Worm (Caenorhabditis elegans) whole organism, L1 larva: ENCODE measurements around the gene C06G1.1.

Source experiments
- C16A3.4 ChIP-seq: fragments of 150-350 bp; optimal IDR thresholded peaks from 2 replicates; lab custom pipeline; 2014; ENCODE audit warnings: missing biosample characterization, missing genetic modification characterization
- C34B4.2 ChIP-seq: sonication (generic microtip); optimal IDR thresholded peaks from 2 replicates; lab custom pipeline; 2017; ENCODE audit warnings: mild to moderate bottlenecking, missing genetic modification characterization, missing compliant biosample characterization
- F16B12.6 ChIP-seq: fragments of 150-350 bp; optimal IDR thresholded peaks from 2 replicates; lab custom pipeline; 2014; ENCODE audit warnings: missing biosample characterization, missing genetic modification characterization
- Y116A8C.19 ChIP-seq: sonication (generic microtip); optimal IDR thresholded peaks from 2 replicates; lab custom pipeline; 2016; ENCODE audit warnings: missing compliant biosample characterization, missing genetic modification characterization, borderline replicate concordance
- aha-1 ChIP-seq: fragments of 150-350 bp; optimal IDR thresholded peaks from 2 replicates; lab custom pipeline; 2014; ENCODE audit warnings: missing biosample characterization, missing genetic modification characterization
- alr-1 ChIP-seq: fragments of 200-800 bp; sonication (Bioruptor generic); optimal IDR thresholded peaks from 2 replicates; lab custom pipeline; 2018; ENCODE audit warnings: borderline replicate concordance, mild to moderate bottlenecking, missing genetic modification characterization, missing compliant biosample characterization
- aly-2 ChIP-seq: fragments of 150-350 bp; optimal IDR thresholded peaks from 2 replicates; lab custom pipeline; 2014; ENCODE audit warnings: missing biosample characterization, missing genetic modification characterization
- ama-1 ChIP-seq: fragments of 150-350 bp; optimal IDR thresholded peaks from 2 replicates; lab custom pipeline; 2014
- blmp-1 ChIP-seq: fragments of 150-350 bp; optimal IDR thresholded peaks from 2 replicates; lab custom pipeline; 2014; ENCODE audit warnings: missing biosample characterization, missing genetic modification characterization
- ceh-8 ChIP-seq: fragments of 200-800 bp; sonication (Bioruptor generic); optimal IDR thresholded peaks from 2 replicates; lab custom pipeline; 2018; ENCODE audit warnings: mild to moderate bottlenecking, missing genetic modification characterization, moderate library complexity, missing compliant biosample characterization
- ceh-88 ChIP-seq: fragments of 200-800 bp; sonication (Bioruptor generic); IDR thresholded peaks from 2 replicates; pipeline ENCODE4 v1.3.6; 2022; ENCODE audit warnings: missing genetic modification characterization, missing compliant biosample characterization
- ces-1 ChIP-seq: fragments of 150-350 bp; optimal IDR thresholded peaks from 2 replicates; lab custom pipeline; 2014; ENCODE audit warnings: missing biosample characterization, missing genetic modification reagents, missing genetic modification characterization
- dpl-1 ChIP-seq, 3 experiments: fragments of 150-350 bp in 2 of 3; sonication (generic microtip) in 1 of 3; optimal IDR thresholded peaks; 2 replicates each; lab custom pipeline; 2014 to 2017; ENCODE audit warnings: missing biosample characterization in 3 of 3, missing genetic modification characterization in 3 of 3, missing genetic modification reagents in 3 of 3
- dsc-1 ChIP-seq: sonication (generic microtip); optimal IDR thresholded peaks from 2 replicates; lab custom pipeline; 2016; ENCODE audit warnings: mild to moderate bottlenecking, missing genetic modification characterization, missing compliant biosample characterization
- egl-27 ChIP-seq, 2 experiments: fragments of 150-350 bp in 1 of 2; sonication (generic microtip); optimal IDR thresholded peaks; 3 replicates each; lab custom pipeline; 2017 to 2018; ENCODE audit warnings: missing biosample characterization in 2 of 2, missing genetic modification characterization in 2 of 2, missing genetic modification reagents in 2 of 2
- ets-5 ChIP-seq: fragments of 200-800 bp; sonication (Bioruptor generic); IDR thresholded peaks from 2 replicates; pipeline ENCODE4 v1.3.6; 2022; ENCODE audit warnings: missing genetic modification characterization, missing compliant biosample characterization
- fkh-10 ChIP-seq: sonication (generic microtip); optimal IDR thresholded peaks from 2 replicates; lab custom pipeline; 2017; ENCODE audit warnings: missing biosample characterization, missing genetic modification reagents, missing genetic modification characterization
- fos-1 ChIP-seq: fragments of 150-350 bp; optimal IDR thresholded peaks from 2 replicates; lab custom pipeline; 2014; ENCODE audit warnings: missing biosample characterization, missing genetic modification characterization
- grh-1 ChIP-seq: fragments of 200-800 bp; sonication (Bioruptor generic); IDR thresholded peaks from 2 replicates; pipeline ENCODE4 v1.3.6; 2022; ENCODE audit warnings: missing genetic modification reagents, missing genetic modification characterization, missing compliant biosample characterization
- hlh-17 ChIP-seq: fragments of 200-800 bp; sonication (Bioruptor generic); optimal IDR thresholded peaks from 2 replicates; lab custom pipeline; 2018; ENCODE audit warnings: missing genetic modification characterization, mild to moderate bottlenecking, missing compliant biosample characterization, moderate library complexity, borderline replicate concordance
- hlh-4 ChIP-seq: sonication (generic microtip); optimal IDR thresholded peaks from 2 replicates; lab custom pipeline; 2016; ENCODE audit warnings: mild to moderate bottlenecking, missing genetic modification characterization, missing compliant biosample characterization
- hpl-2 ChIP-seq: fragments of 150-350 bp; optimal IDR thresholded peaks from 2 replicates; lab custom pipeline; 2014; ENCODE audit warnings: missing biosample characterization, missing genetic modification reagents, missing genetic modification characterization
- irx-1 ChIP-seq: sonication (generic microtip); optimal IDR thresholded peaks from 2 replicates; lab custom pipeline; 2016; ENCODE audit warnings: missing genetic modification characterization, missing compliant biosample characterization
- lin-13 ChIP-seq: fragments of 150-350 bp; optimal IDR thresholded peaks from 2 replicates; lab custom pipeline; 2014; ENCODE audit warnings: missing biosample characterization, missing genetic modification reagents, missing genetic modification characterization
- lin-35 ChIP-seq, 2 experiments: fragments of 150-350 bp; optimal IDR thresholded peaks; 2 replicates each; lab custom pipeline; 2014; ENCODE audit warnings: missing biosample characterization in 2 of 2, missing genetic modification characterization in 2 of 2, missing genetic modification reagents in 2 of 2
- lir-3 ChIP-seq: sonication (generic microtip); optimal IDR thresholded peaks from 2 replicates; lab custom pipeline; 2016; ENCODE audit warnings: mild to moderate bottlenecking, missing genetic modification characterization, moderate library complexity, missing compliant biosample characterization; ENCODE audit not compliant: poor library complexity
- mdl-1 ChIP-seq, 2 experiments: fragments of 150-350 bp; optimal IDR thresholded peaks; 2 replicates each; lab custom pipeline; 2014 to 2017; ENCODE audit warnings: missing biosample characterization in 2 of 2, missing genetic modification characterization in 2 of 2, inconsistent platforms in 1 of 2
- mef-2 ChIP-seq: fragments of 150-350 bp; optimal IDR thresholded peaks from 2 replicates; lab custom pipeline; 2014; ENCODE audit warnings: missing biosample characterization, missing genetic modification characterization
- nhr-12 ChIP-seq: sonication (generic microtip); optimal IDR thresholded peaks from 2 replicates; lab custom pipeline; 2017; ENCODE audit warnings: missing biosample characterization, missing genetic modification characterization
- nhr-19 ChIP-seq: fragments of 200-800 bp; sonication (Bioruptor generic); conservative IDR thresholded peaks from 2 replicates; pipeline ENCODE4 v1.3.6; 2022; ENCODE audit warnings: missing genetic modification characterization, missing compliant biosample characterization
- nhr-20 ChIP-seq: sonication (generic microtip); optimal IDR thresholded peaks from 2 replicates; lab custom pipeline; 2016; ENCODE audit warnings: mild to moderate bottlenecking, missing genetic modification characterization, missing compliant biosample characterization
- nhr-47 ChIP-seq: sonication (generic microtip); optimal IDR thresholded peaks from 2 replicates; lab custom pipeline; 2016; ENCODE audit warnings: mild to moderate bottlenecking, missing genetic modification characterization, moderate library complexity, missing compliant biosample characterization
- nhr-71 ChIP-seq: sonication (generic microtip); optimal IDR thresholded peaks from 2 replicates; lab custom pipeline; 2016; ENCODE audit warnings: mild to moderate bottlenecking, missing genetic modification characterization, moderate library complexity, missing compliant biosample characterization
- nhr-76 ChIP-seq: sonication (generic microtip); optimal IDR thresholded peaks from 2 replicates; lab custom pipeline; 2017; ENCODE audit warnings: missing biosample characterization, missing genetic modification characterization
- nhr-77 ChIP-seq: fragments of 150-350 bp; optimal IDR thresholded peaks from 2 replicates; lab custom pipeline; 2014; ENCODE audit warnings: missing biosample characterization, missing genetic modification characterization
- nhr-84 ChIP-seq: sonication (generic microtip); optimal IDR thresholded peaks from 2 replicates; lab custom pipeline; 2017; ENCODE audit warnings: missing biosample characterization, missing genetic modification characterization
- nhr-85 ChIP-seq: sonication (generic microtip); peaks from one replicate; lab custom pipeline; 2016; ENCODE audit warnings: missing genetic modification characterization, inconsistent platforms, missing compliant biosample characterization
- pag-3 ChIP-seq: sonication (generic microtip); optimal IDR thresholded peaks from 2 replicates; lab custom pipeline; 2017; ENCODE audit warnings: missing genetic modification characterization, mild to moderate bottlenecking, missing compliant biosample characterization, antibody characterized with exemption, borderline replicate concordance; ENCODE audit not compliant: insufficient read depth
- pax-3 ChIP-seq: fragments of 200-800 bp; sonication (Bioruptor generic); optimal IDR thresholded peaks from 2 replicates; lab custom pipeline; 2018; ENCODE audit warnings: mild to moderate bottlenecking, missing genetic modification characterization, moderate library complexity, missing compliant biosample characterization
- pqm-1 ChIP-seq: sonication (generic microtip); optimal IDR thresholded peaks from 3 replicates; lab custom pipeline; 2017; ENCODE audit warnings: missing biosample characterization, missing genetic modification characterization
- snpc-4 ChIP-seq: fragments of 150-350 bp; optimal IDR thresholded peaks from 2 replicates; lab custom pipeline; 2014; ENCODE audit warnings: missing biosample characterization, missing genetic modification characterization
- sox-4 ChIP-seq: sonication (generic microtip); optimal IDR thresholded peaks from 2 replicates; lab custom pipeline; 2016; ENCODE audit warnings: missing genetic modification characterization, missing compliant biosample characterization
- sptf-1 ChIP-seq: fragments of 150-350 bp; optimal IDR thresholded peaks from 2 replicates; lab custom pipeline; 2014; ENCODE audit warnings: missing biosample characterization, missing genetic modification characterization
- sup-37 ChIP-seq: fragments of 200-800 bp; sonication (Bioruptor generic); optimal IDR thresholded peaks from 2 replicates; lab custom pipeline; 2018; ENCODE audit warnings: mild to moderate bottlenecking, missing genetic modification characterization, missing compliant biosample characterization
- swsn-7 ChIP-seq: sonication (generic microtip); optimal IDR thresholded peaks from 2 replicates; lab custom pipeline; 2016; ENCODE audit warnings: missing genetic modification characterization, missing compliant biosample characterization
- unc-130 ChIP-seq: fragments of 150-350 bp; optimal IDR thresholded peaks from 2 replicates; lab custom pipeline; 2017; ENCODE audit warnings: missing biosample characterization, missing genetic modification characterization, inconsistent platforms
- unc-30 ChIP-seq: sonication (generic microtip); optimal IDR thresholded peaks from 2 replicates; lab custom pipeline; 2017; ENCODE audit warnings: missing biosample characterization, missing genetic modification characterization
- unc-62 ChIP-seq: fragments of 150-350 bp; optimal IDR thresholded peaks from 2 replicates; lab custom pipeline; 2014; ENCODE audit warnings: missing biosample characterization, missing genetic modification reagents, missing genetic modification characterization
- unc-98 ChIP-seq: fragments of 200-800 bp; sonication (Bioruptor generic); IDR thresholded peaks from 2 replicates; pipeline ENCODE4 v1.3.6; 2022; ENCODE audit warnings: missing genetic modification characterization, missing compliant biosample characterization
- zag-1 ChIP-seq: fragments of 150-350 bp; optimal IDR thresholded peaks from 2 replicates; lab custom pipeline; 2014; ENCODE audit warnings: missing biosample characterization, missing genetic modification characterization
- zip-4 ChIP-seq: fragments of 200-800 bp; sonication (Bioruptor generic); optimal IDR thresholded peaks from 2 replicates; lab custom pipeline; 2018; ENCODE audit warnings: mild to moderate bottlenecking, missing genetic modification characterization, moderate library complexity, missing compliant biosample characterization
- ztf-11 ChIP-seq, 2 experiments: sonication (generic microtip); optimal IDR thresholded peaks; 2 replicates each; lab custom pipeline; 2016 to 2017; ENCODE audit warnings: missing genetic modification characterization in 2 of 2, missing biosample characterization in 1 of 2, missing compliant biosample characterization in 1 of 2

The C06G1.1 gene

ce11 chrX:16681910-16682493 is 48.9 kb downstream of the C06G1.1 start:
- TF ChIP-seq pag-3 (tag; lab: Kevin White, UChicago): no peak
- TF ChIP-seq nhr-77: peak; percentile 98
- TF ChIP-seq ces-1: peak; percentile 89
- peak; percentile 99 for TF ChIP-seq sox-4 (tag; lab: Kevin White, UChicago)
- peak; percentile 58 for TF ChIP-seq blmp-1
- TF ChIP-seq nhr-84 (tag; lab: Kevin White, UChicago): peak; percentile 62
- peak; percentile 88 for TF ChIP-seq lin-13 (GFP tag; lab: Kevin White, UChicago)
- TF ChIP-seq fos-1 (tag; lab: Kevin White, UChicago): peak; percentile 99
- peak; percentile 33 to 92 for TF ChIP-seq ztf-11 (tag; optimal IDR thresholded peaks at IDR 0.05; lab: Kevin White, UChicago)
- peak; percentile 0 to 83 for TF ChIP-seq egl-27 (tag; optimal IDR thresholded peaks at IDR 0.05; lab: Kevin White, UChicago)
- TF ChIP-seq nhr-19: peak; percentile 98
- peak; percentile 45 to 67 (median 55) for TF ChIP-seq dpl-1 (GFP tag; optimal IDR thresholded peaks at IDR 0.05; lab: Kevin White, UChicago)
- peak; percentile 95 for TF ChIP-seq zip-4 (GFP tag; lab: Kevin White, UChicago)
- TF ChIP-seq F16B12.6 (tag; lab: Kevin White, UChicago): peak; percentile 45
- TF ChIP-seq lir-3 (tag; lab: Kevin White, UChicago): peak; percentile 92
- peak; percentile 89 for TF ChIP-seq sup-37 (GFP tag; lab: Kevin White, UChicago)
- TF ChIP-seq nhr-71 (tag; lab: Kevin White, UChicago): peak; percentile 98
- peak; percentile 100 for TF ChIP-seq dsc-1
- TF ChIP-seq grh-1 (GFP tag; lab: Robert Waterston, UW): peak; percentile 93
- peak; percentile 97 for TF ChIP-seq aly-2
- TF ChIP-seq nhr-76: peak; percentile 79
- peak; percentile 92 for TF ChIP-seq unc-130 (tag; lab: Kevin White, UChicago)
- peak; percentile 48 for TF ChIP-seq hlh-4 (tag; lab: Kevin White, UChicago)
- TF ChIP-seq unc-98 (GFP tag; lab: Robert Waterston, UW): peak; percentile 84
- peak; percentile 99 for TF ChIP-seq C16A3.4
- TF ChIP-seq nhr-85 (tag; lab: Kevin White, UChicago): peak; percentile 97
- TF ChIP-seq sptf-1 (tag; lab: Kevin White, UChicago): no peak
- TF ChIP-seq Y116A8C.19 (tag; lab: Kevin White, UChicago): peak; percentile 20
- TF ChIP-seq nhr-20 (tag; lab: Kevin White, UChicago): peak; percentile 98
- peak; percentile 78 for TF ChIP-seq unc-30 (tag; lab: Kevin White, UChicago)
- TF ChIP-seq lin-35 (GFP tag; optimal IDR thresholded peaks at IDR 0.05; lab: Kevin White, UChicago): peak; percentile 82 to 93
- peak in 1 of 2 experiments; percentile 94 for TF ChIP-seq mdl-1 (tag; optimal IDR thresholded peaks at IDR 0.05; lab: Kevin White, UChicago)
- TF ChIP-seq hpl-2 (GFP tag; lab: Kevin White, UChicago): peak; percentile 98
- TF ChIP-seq nhr-12: peak; percentile 82
- peak; percentile 97 for TF ChIP-seq ceh-88 (GFP tag; lab: Robert Waterston, UW)
- peak; percentile 98 for TF ChIP-seq irx-1 (tag; lab: Kevin White, UChicago)
- TF ChIP-seq ama-1: no peak
- TF ChIP-seq ets-5 (GFP tag; lab: Robert Waterston, UW): peak; percentile 90
- no peak for TF ChIP-seq alr-1 (tag; lab: Kevin White, UChicago)
- peak; percentile 75 for TF ChIP-seq mef-2 (tag; lab: Kevin White, UChicago)
- peak; percentile 99 for TF ChIP-seq ceh-8 (GFP tag; lab: Kevin White, UChicago)
- TF ChIP-seq nhr-47 (tag; lab: Kevin White, UChicago): peak; percentile 99
- peak; percentile 98 for TF ChIP-seq swsn-7 (tag; lab: Kevin White, UChicago)
- TF ChIP-seq fkh-10: peak; percentile 100
- peak; percentile 88 for TF ChIP-seq zag-1
- TF ChIP-seq C34B4.2 (tag; lab: Kevin White, UChicago): peak; percentile 12
- peak; percentile 59 for TF ChIP-seq pqm-1 (tag; lab: Kevin White, UChicago)
- TF ChIP-seq snpc-4 (tag; lab: Kevin White, UChicago): peak; percentile 93
- peak; percentile 94 for TF ChIP-seq pax-3 (tag; lab: Kevin White, UChicago)
- no peak for TF ChIP-seq unc-62 (GFP tag; lab: Kevin White, UChicago)
- peak; percentile 58 for TF ChIP-seq aha-1 (tag; lab: Kevin White, UChicago)
- TF ChIP-seq hlh-17 (GFP tag; lab: Kevin White, UChicago): no peak
